Worm (Caenorhabditis elegans) whole organism, L2 larva: Measurements from ENCODE around the gene D1086.3.

Experiments
- R02D3.7 ChIP-seq: fragments of 150-350 bp; optimal IDR thresholded peaks from 2 replicates; lab custom pipeline; 2014; ENCODE audit warnings: missing biosample characterization, missing genetic modification characterization
- blmp-1 ChIP-seq: sonication (generic microtip); optimal IDR thresholded peaks from 2 replicates; lab custom pipeline; 2017; ENCODE audit warnings: missing genetic modification characterization, mild to moderate bottlenecking, missing compliant biosample characterization, antibody characterized with exemption, moderate library complexity; ENCODE audit not compliant: insufficient read depth
- dmd-4 ChIP-seq: sonication (generic microtip); optimal IDR thresholded peaks from 2 replicates; lab custom pipeline; 2017; ENCODE audit warnings: missing biosample characterization, missing genetic modification characterization
- nhr-77 ChIP-seq: fragments of 150-350 bp; optimal IDR thresholded peaks from 2 replicates; lab custom pipeline; 2014; ENCODE audit warnings: missing biosample characterization, missing genetic modification characterization
- ztf-11 ChIP-seq: sonication (generic microtip); optimal IDR thresholded peaks from 2 replicates; lab custom pipeline; 2017; ENCODE audit warnings: missing biosample characterization, missing genetic modification characterization

DNA sequence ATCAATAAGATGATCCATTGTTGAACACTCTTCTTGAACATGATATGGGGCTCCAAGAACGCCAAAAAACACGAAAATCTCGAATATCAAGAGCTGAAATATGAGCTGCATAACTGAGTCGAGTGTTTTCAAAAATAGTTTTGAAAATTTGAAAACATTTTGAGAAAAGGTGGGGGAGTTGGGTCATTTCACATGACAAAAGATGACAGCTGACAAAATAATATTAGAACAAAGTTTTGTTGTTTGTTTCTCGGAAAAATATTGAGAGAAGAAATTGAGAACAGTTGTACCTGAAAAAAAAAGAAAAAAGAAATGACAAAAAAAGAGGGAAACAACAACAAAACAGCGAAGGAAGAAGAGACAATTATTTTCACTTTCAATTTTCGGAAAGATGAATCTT lies 5.9 kb downstream of the D1086.3 start, which contains the start of the genes D1086.2 and D1086.1:
- TF ChIP-seq dmd-4 (tag; lab: Kevin White, UChicago): no peak
- TF ChIP-seq blmp-1: no peak
- TF ChIP-seq ztf-11 (tag; lab: Kevin White, UChicago): no peak
- no peak for TF ChIP-seq R02D3.7
- TF ChIP-seq nhr-77 (tag; lab: Kevin White, UChicago): no peak
